Worm (Caenorhabditis elegans) whole organism, midembryonic: ENCODE measurements around the gene hpo-15.

ENCODE experiments used
- T22C8.4 ChIP-seq: fragments of 200-800 bp; sonication (Bioruptor generic); IDR thresholded peaks from 2 replicates; pipeline ENCODE4 v1.3.6; 2022; ENCODE audit warnings: missing genetic modification characterization, missing compliant biosample characterization
- cog-1 ChIP-seq: sonication (generic microtip); optimal IDR thresholded peaks from 2 replicates; lab custom pipeline; 2016; ENCODE audit warnings: missing genetic modification characterization, missing compliant biosample characterization
- flt-1 ChIP-seq: fragments of 200-800 bp; sonication (Bioruptor generic); IDR thresholded peaks from 2 replicates; pipeline ENCODE4 v1.3.6; 2022; ENCODE audit warnings: missing genetic modification characterization, missing compliant biosample characterization
- klf-2 ChIP-seq: fragments of 200-800 bp; sonication (Bioruptor generic); conservative IDR thresholded peaks from 2 replicates; pipeline ENCODE4 v1.3.6; 2022; ENCODE audit warnings: missing genetic modification reagents, missing genetic modification characterization, missing compliant biosample characterization
- med-1 ChIP-seq: sonication (generic microtip); optimal IDR thresholded peaks from 2 replicates; lab custom pipeline; 2017; ENCODE audit warnings: missing genetic modification characterization, mild to moderate bottlenecking, missing compliant biosample characterization, antibody characterized with exemption, missing genetic modification reagents; ENCODE audit not compliant: insufficient read depth
- ref-1 ChIP-seq: fragments of 200-800 bp; sonication (Bioruptor generic); conservative IDR thresholded peaks from 2 replicates; pipeline ENCODE4 v1.3.6; 2022; ENCODE audit warnings: missing genetic modification reagents, missing genetic modification characterization, missing compliant biosample characterization
- tab-1 ChIP-seq: fragments of 200-800 bp; sonication (Bioruptor generic); IDR thresholded peaks from 2 replicates; pipeline ENCODE4 v1.3.6; 2022; ENCODE audit warnings: missing genetic modification characterization, missing compliant biosample characterization
- ztf-23 ChIP-seq: fragments of 200-800 bp; sonication (Bioruptor generic); IDR thresholded peaks from 2 replicates; pipeline ENCODE4 v1.3.6; 2022; ENCODE audit warnings: missing genetic modification reagents, missing genetic modification characterization, missing compliant biosample characterization
- ztf-29 ChIP-seq: fragments of 200-800 bp; sonication (Bioruptor generic); IDR thresholded peaks from 2 replicates; pipeline ENCODE4 v1.3.6; 2022; ENCODE audit warnings: missing genetic modification reagents, missing genetic modification characterization, missing compliant biosample characterization

hpo-15 gene

ce11 chrV:5513630-5514378 is at the start of gene hpo-15, which contains the start of gene mms-19:
Gene hpo-15, minus strand, starts transcription at chrV:5513830.
Gene mms-19, plus strand, starts transcription at chrV:5514348.
- TF ChIP-seq ref-1 (GFP tag; lab: Robert Waterston, UW) (no peak), klf-2 (GFP tag; lab: Robert Waterston, UW) (no peak)

- TF ChIP-seq flt-1 (GFP tag; lab: Robert Waterston, UW) = no peak
- no peak for TF ChIP-seq klf-2 (GFP tag; lab: Robert Waterston, UW)
- TF ChIP-seq tab-1 = no peak
- no peak for TF ChIP-seq ref-1 (GFP tag; lab: Robert Waterston, UW)
- no peak for TF ChIP-seq med-1 (GFP tag; lab: Kevin White, UChicago)
- no peak for TF ChIP-seq cog-1
- TF ChIP-seq ztf-23 (GFP tag; lab: Robert Waterston, UW) = no peak
- TF ChIP-seq ztf-29 = no peak
- no peak for TF ChIP-seq T22C8.4 (GFP tag; lab: Robert Waterston, UW)
Measured at ce11 chrV:5559882-5560281, 46.3 kb upstream of the hpo-15 start.

DNA sequence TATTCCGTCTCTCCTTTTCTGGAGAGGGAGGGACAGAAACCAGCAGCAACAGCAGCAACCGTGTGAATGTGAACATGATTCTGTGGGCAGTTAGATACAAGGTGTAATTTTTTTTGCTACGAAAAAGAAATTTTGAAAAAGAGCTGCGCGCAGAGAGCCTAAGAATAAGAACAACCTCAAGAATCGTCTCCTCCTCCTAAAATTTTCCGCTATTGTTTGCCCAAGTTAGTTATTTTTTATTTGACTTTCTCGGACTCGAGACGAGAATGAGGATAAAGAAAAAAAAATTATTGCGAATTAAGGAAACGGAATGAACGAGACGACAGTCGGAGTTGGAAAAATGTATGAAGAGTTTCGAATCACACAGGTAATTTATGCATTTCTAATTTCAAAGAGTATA is 45.0 kb upstream of the hpo-15 start, which contains the start of gene glb-5:
glb-5 (plus strand) TSS at position 301 of the 400 bp plus-strand sequence.
- TF ChIP-seq flt-1 (GFP tag; lab: Robert Waterston, UW) = no peak
- no peak for TF ChIP-seq klf-2 (GFP tag; lab: Robert Waterston, UW)
- TF ChIP-seq ztf-23 (GFP tag; lab: Robert Waterston, UW) = no peak

DNA sequence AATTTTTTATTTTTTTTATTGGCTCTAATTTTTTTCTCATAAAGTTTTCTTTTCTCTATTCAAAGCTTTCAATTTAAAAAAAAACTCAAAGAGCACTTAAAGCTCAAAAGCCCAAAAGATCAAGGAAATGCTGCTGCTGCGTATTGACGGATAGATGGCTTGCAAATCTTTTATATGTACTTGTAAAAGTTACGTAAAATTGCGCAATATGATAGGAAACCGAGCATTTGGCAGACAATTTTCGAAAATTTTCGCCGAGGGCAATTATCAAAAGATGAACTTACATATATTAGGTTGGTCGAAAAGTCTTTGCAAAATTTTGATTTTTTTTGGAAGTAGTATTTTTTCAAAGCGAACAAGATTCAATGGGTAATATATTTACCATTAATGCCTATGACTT is 34.9 kb upstream of the hpo-15 start:
- no peak for TF ChIP-seq ztf-29
- no peak for TF ChIP-seq klf-2 (GFP tag; lab: Robert Waterston, UW)
- TF ChIP-seq T22C8.4 (GFP tag; lab: Robert Waterston, UW) = no peak
- no peak for TF ChIP-seq med-1 (GFP tag; lab: Kevin White, UChicago)
- TF ChIP-seq cog-1 = no peak
- TF ChIP-seq tab-1 = no peak
- TF ChIP-seq ref-1 (GFP tag; lab: Robert Waterston, UW) = no peak
- TF ChIP-seq flt-1 (GFP tag; lab: Robert Waterston, UW) = no peak
- TF ChIP-seq ztf-23 (GFP tag; lab: Robert Waterston, UW) = no peak

- TF ChIP-seq flt-1 (GFP tag; lab: Robert Waterston, UW) (no peak), med-1 (GFP tag; lab: Kevin White, UChicago) (no peak), ztf-23 (GFP tag; lab: Robert Waterston, UW) (no peak), T22C8.4 (GFP tag; lab: Robert Waterston, UW) (no peak), ztf-29 (no peak), ref-1 (GFP tag; lab: Robert Waterston, UW) (no peak), klf-2 (GFP tag; lab: Robert Waterston, UW) (no peak), cog-1 (no peak), tab-1 (no peak)
Measured at ce11 chrV:5548051-5548450, 34.4 kb upstream of the hpo-15 start, which contains the start of gene ugt-48. Gene ugt-48, minus strand, starts transcription at chrV:5548062.

DNA sequence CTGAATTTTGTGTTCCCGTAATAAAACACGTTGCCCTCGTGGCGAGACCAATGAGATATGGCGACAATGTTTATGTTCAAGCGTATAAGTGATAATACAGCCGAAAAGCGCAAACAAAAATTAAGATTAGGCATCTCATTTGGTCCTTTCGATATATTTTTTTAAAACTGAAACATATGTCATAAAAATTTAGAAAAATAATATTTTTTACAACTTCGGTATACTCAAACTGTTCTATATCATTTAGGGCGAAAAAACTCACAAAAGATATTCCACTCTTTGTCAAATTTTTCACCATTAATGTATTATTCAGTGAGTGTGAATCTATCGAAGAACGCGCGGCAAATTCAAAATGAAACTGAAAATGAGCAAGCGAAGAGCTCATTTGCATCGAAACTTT is 24.9 kb upstream of the hpo-15 start, which contains the start of gene cft-1:
cft-1 (plus strand) TSS at position 301 of the 400 bp plus-strand sequence.
- TF ChIP-seq med-1 (GFP tag; lab: Kevin White, UChicago) = no peak
- TF ChIP-seq tab-1 = no peak
- no peak for TF ChIP-seq ref-1 (GFP tag; lab: Robert Waterston, UW)
- no peak for TF ChIP-seq ztf-29
- TF ChIP-seq T22C8.4 (GFP tag; lab: Robert Waterston, UW) = no peak
- TF ChIP-seq ztf-23 (GFP tag; lab: Robert Waterston, UW) = no peak
- TF ChIP-seq flt-1 (GFP tag; lab: Robert Waterston, UW) = no peak
- TF ChIP-seq klf-2 (GFP tag; lab: Robert Waterston, UW) = no peak

ce11 chrV:5536240-5536811 is 22.7 kb upstream of the hpo-15 start, which contains the start of the genes cox-16 and syp-2:
Gene cox-16, minus strand, starts transcription at chrV:5536243.
Gene syp-2, plus strand, starts transcription at chrV:5536487.
- TF ChIP-seq tab-1 (no peak), ztf-23 (GFP tag; lab: Robert Waterston, UW) (no peak), klf-2 (GFP tag; lab: Robert Waterston, UW) (no peak), ref-1 (GFP tag; lab: Robert Waterston, UW) (no peak), cog-1 (no peak), med-1 (GFP tag; lab: Kevin White, UChicago) (no peak), flt-1 (GFP tag; lab: Robert Waterston, UW) (no peak), T22C8.4 (GFP tag; lab: Robert Waterston, UW) (no peak), ztf-29 (no peak)

DNA sequence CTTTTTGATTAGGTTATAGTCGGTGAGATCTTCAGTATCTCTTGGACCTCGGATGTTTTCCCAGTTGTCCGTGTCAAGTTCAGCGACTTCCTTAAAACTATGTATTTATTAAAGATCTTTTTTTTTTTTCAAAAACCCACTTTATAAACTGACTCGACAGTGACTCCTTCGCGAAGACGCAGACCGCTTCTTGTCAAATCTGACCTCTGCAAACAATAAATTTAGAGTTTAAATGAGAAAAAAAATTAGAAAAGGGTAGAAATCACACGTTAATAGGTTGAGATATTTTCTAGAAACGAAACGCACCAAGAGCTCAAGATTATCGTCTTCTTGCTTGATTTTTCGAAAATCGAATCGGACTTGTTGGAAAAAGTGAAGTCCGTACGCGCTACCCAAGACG is 22.1 kb upstream of the hpo-15 start, which contains the start of gene C24G6.8:
C24G6.8 (minus strand) TSS at position 101 of the 400 bp plus-strand sequence.
- TF ChIP-seq cog-1 = no peak
- TF ChIP-seq ref-1 (GFP tag; lab: Robert Waterston, UW) = no peak
- TF ChIP-seq tab-1 = no peak
- no peak for TF ChIP-seq ztf-29

- TF ChIP-seq ztf-23 (GFP tag; lab: Robert Waterston, UW) = no peak
- TF ChIP-seq klf-2 (GFP tag; lab: Robert Waterston, UW) = no peak
- TF ChIP-seq cog-1 = no peak
- TF ChIP-seq flt-1 (GFP tag; lab: Robert Waterston, UW) = no peak
- TF ChIP-seq med-1 (GFP tag; lab: Kevin White, UChicago) = no peak
- TF ChIP-seq ztf-29 = no peak
- TF ChIP-seq T22C8.4 (GFP tag; lab: Robert Waterston, UW) = no peak
- TF ChIP-seq tab-1 = no peak
- no peak for TF ChIP-seq ref-1 (GFP tag; lab: Robert Waterston, UW)
Measured at ce11 chrV:5533755-5534154, 20.1 kb upstream of the hpo-15 start, which contains the start of gene grl-1. Gene grl-1, minus strand, starts transcription at chrV:5533855.
